Worm (Caenorhabditis elegans) whole organism, L4 larva: ENCODE measurements around the gene tre-4.

Experiments
- D1046.2 ChIP-seq: fragments of 200-800 bp; sonication (Bioruptor generic); IDR thresholded peaks from 2 replicates; pipeline ENCODE4 v1.3.6; 2022; ENCODE audit warnings: missing genetic modification characterization, missing compliant biosample characterization
- F26F4.8 ChIP-seq: fragments of 200-800 bp; sonication (Bioruptor generic); conservative IDR thresholded peaks from 2 replicates; pipeline ENCODE4 v1.3.6; 2022; ENCODE audit warnings: missing genetic modification characterization, missing compliant biosample characterization
- F37D6.2 ChIP-seq: sonication (generic microtip); optimal IDR thresholded peaks from 2 replicates; lab custom pipeline; 2016; ENCODE audit warnings: mild to moderate bottlenecking, missing genetic modification characterization, missing compliant biosample characterization
- F44E2.7 ChIP-seq: fragments of 200-800 bp; sonication (Bioruptor generic); IDR thresholded peaks from 2 replicates; pipeline ENCODE4 v2.1.2; 2022; ENCODE audit warnings: missing genetic modification characterization, missing compliant biosample characterization
- R02D3.7 ChIP-seq: fragments of 150-350 bp; sonication (generic microtip); optimal IDR thresholded peaks from 3 replicates; lab custom pipeline; 2014; ENCODE audit warnings: missing biosample characterization, missing genetic modification characterization
- T20F7.1 ChIP-seq: fragments of 200-800 bp; sonication (Bioruptor generic); optimal IDR thresholded peaks from 2 replicates; lab custom pipeline; 2018; ENCODE audit warnings: mild to moderate bottlenecking, missing genetic modification characterization, missing compliant biosample characterization
- T26A8.4 ChIP-seq: fragments of 200-800 bp; sonication (Bioruptor generic); IDR thresholded peaks from 2 replicates; pipeline ENCODE4 v1.3.6; 2022; ENCODE audit warnings: missing genetic modification characterization, missing compliant biosample characterization
- Y105C5A.15 ChIP-seq: fragments of 200-800 bp; sonication (Bioruptor generic); IDR thresholded peaks from 2 replicates; pipeline ENCODE4 v1.3.6; 2022; ENCODE audit warnings: missing genetic modification characterization, missing compliant biosample characterization
- Y5F2A.4 ChIP-seq: fragments of 200-800 bp; sonication (Bioruptor generic); optimal IDR thresholded peaks from 2 replicates; lab custom pipeline; 2018; ENCODE audit warnings: mild to moderate bottlenecking, missing genetic modification characterization, missing compliant biosample characterization
- Y75B8A.6 ChIP-seq: fragments of 200-800 bp; sonication (Bioruptor generic); IDR thresholded peaks from 2 replicates; pipeline ENCODE4 v1.3.6; 2022; ENCODE audit warnings: missing genetic modification reagents, missing genetic modification characterization, missing compliant biosample characterization
- ZK546.5 ChIP-seq, 2 experiments: sonication (generic microtip); optimal IDR thresholded peaks; 2 replicates each; lab custom pipeline; 2017; ENCODE audit warnings: missing biosample characterization in 2 of 2, missing genetic modification characterization in 2 of 2
- aha-1 ChIP-seq: fragments of 150-350 bp; peaks from one replicate; lab custom pipeline; 2014; ENCODE audit warnings: missing biosample characterization, missing genetic modification characterization
- ama-1 ChIP-seq: fragments of 150-350 bp; optimal IDR thresholded peaks from 2 replicates; lab custom pipeline; 2014; ENCODE audit warnings: inconsistent platforms, mixed read lengths
- arid-1 ChIP-seq: fragments of 200-800 bp; sonication (Bioruptor generic); conservative IDR thresholded peaks from 2 replicates; pipeline ENCODE4 v1.3.6; 2022; ENCODE audit warnings: missing genetic modification reagents, missing genetic modification characterization, missing compliant biosample characterization
- attf-4 ChIP-seq: sonication (generic microtip); optimal IDR thresholded peaks from 3 replicates; lab custom pipeline; 2017; ENCODE audit warnings: missing biosample characterization, missing genetic modification characterization
- ceh-44 ChIP-seq: fragments of 200-800 bp; sonication (Bioruptor generic); IDR thresholded peaks from 2 replicates; pipeline ENCODE4 v1.3.6; 2022; ENCODE audit warnings: missing genetic modification reagents, missing genetic modification characterization, missing compliant biosample characterization
- ceh-62 ChIP-seq: sonication (generic microtip); optimal IDR thresholded peaks from 2 replicates; lab custom pipeline; 2017; ENCODE audit warnings: missing biosample characterization, missing genetic modification characterization
- ceh-82 ChIP-seq: sonication (generic microtip); optimal IDR thresholded peaks from 2 replicates; lab custom pipeline; 2017; ENCODE audit warnings: missing biosample characterization, missing genetic modification characterization
- ces-1 ChIP-seq: fragments of 150-350 bp; sonication (generic microtip); optimal IDR thresholded peaks from 4 replicates; lab custom pipeline; 2014; ENCODE audit warnings: missing biosample characterization, missing genetic modification reagents, missing genetic modification characterization
- daf-12 ChIP-seq: fragments of 150-350 bp; optimal IDR thresholded peaks from 2 replicates; lab custom pipeline; 2014; ENCODE audit warnings: missing biosample characterization, missing genetic modification reagents, missing genetic modification characterization
- daf-19 ChIP-seq: fragments of 200-800 bp; sonication (Bioruptor generic); conservative IDR thresholded peaks from 2 replicates; pipeline ENCODE4 v1.3.6; 2022; ENCODE audit warnings: missing genetic modification characterization, missing compliant biosample characterization
- dmd-6 ChIP-seq: fragments of 200-800 bp; sonication (Bioruptor generic); IDR thresholded peaks from 2 replicates; pipeline ENCODE4 v1.3.6; 2022; ENCODE audit warnings: missing genetic modification reagents, missing genetic modification characterization, missing compliant biosample characterization
- dmd-9 ChIP-seq: fragments of 200-800 bp; sonication (Bioruptor generic); IDR thresholded peaks from 2 replicates; pipeline ENCODE4 v1.3.6; 2022; ENCODE audit warnings: missing genetic modification reagents, missing genetic modification characterization, missing compliant biosample characterization
- egl-27 ChIP-seq: sonication (generic microtip); optimal IDR thresholded peaks from 3 replicates; lab custom pipeline; 2017; ENCODE audit warnings: missing biosample characterization, missing genetic modification reagents, missing genetic modification characterization
- egl-43 ChIP-seq: fragments of 200-800 bp; sonication (Bioruptor generic); IDR thresholded peaks from 2 replicates; pipeline ENCODE4 v1.3.6; 2022; ENCODE audit warnings: missing genetic modification reagents, missing genetic modification characterization, missing compliant biosample characterization
- gei-8 ChIP-seq: fragments of 200-800 bp; sonication (Bioruptor generic); optimal IDR thresholded peaks from 2 replicates; lab custom pipeline; 2018; ENCODE audit warnings: mild to moderate bottlenecking, missing genetic modification characterization, missing compliant biosample characterization
- hlh-11 ChIP-seq: fragments of 200-800 bp; sonication (Bioruptor generic); optimal IDR thresholded peaks from 2 replicates; lab custom pipeline; 2018; ENCODE audit warnings: mild to moderate bottlenecking, missing genetic modification characterization, missing compliant biosample characterization
- hmg-1.1 ChIP-seq: fragments of 200-800 bp; sonication (Bioruptor generic); IDR thresholded peaks from 2 replicates; pipeline ENCODE4 v1.3.6; 2022; ENCODE audit warnings: missing genetic modification reagents, missing genetic modification characterization, missing compliant biosample characterization
- lim-7 ChIP-seq: fragments of 200-800 bp; sonication (Bioruptor generic); IDR thresholded peaks from 2 replicates; pipeline ENCODE4 v1.3.6; 2022; ENCODE audit warnings: missing genetic modification characterization, missing compliant biosample characterization
- lin-15B ChIP-seq: fragments of 150-350 bp; sonication (generic microtip); optimal IDR thresholded peaks from 3 replicates; lab custom pipeline; 2014; ENCODE audit warnings: missing biosample characterization, missing genetic modification characterization
- lin-29 ChIP-seq: fragments of 200-800 bp; sonication (Bioruptor generic); IDR thresholded peaks from 2 replicates; pipeline ENCODE4 v1.3.6; 2022; ENCODE audit warnings: missing genetic modification reagents, missing genetic modification characterization, missing compliant biosample characterization
- lin-38 ChIP-seq: fragments of 200-800 bp; sonication (Bioruptor generic); IDR thresholded peaks from 2 replicates; pipeline ENCODE4 v1.3.6; 2022; ENCODE audit warnings: missing genetic modification reagents, missing genetic modification characterization, missing compliant biosample characterization
- lir-3 ChIP-seq: sonication (generic microtip); optimal IDR thresholded peaks from 2 replicates; lab custom pipeline; 2016; ENCODE audit warnings: mild to moderate bottlenecking, missing genetic modification characterization, missing compliant biosample characterization
- mdt-29 ChIP-seq: fragments of 200-800 bp; sonication (Bioruptor generic); IDR thresholded peaks from 2 replicates; pipeline ENCODE4 v1.3.6; 2022; ENCODE audit warnings: missing genetic modification reagents, missing genetic modification characterization, missing compliant biosample characterization
- nhr-237 ChIP-seq: sonication (generic microtip); optimal IDR thresholded peaks from 2 replicates; lab custom pipeline; 2017; ENCODE audit warnings: missing biosample characterization, missing genetic modification characterization
- nhr-41 ChIP-seq: fragments of 200-800 bp; sonication (Bioruptor generic); IDR thresholded peaks from 2 replicates; pipeline ENCODE4 v1.3.6; 2022; ENCODE audit warnings: missing genetic modification reagents, missing genetic modification characterization, missing compliant biosample characterization
- pha-4 ChIP-seq, 2 experiments: fragments of 150-350 bp in 1 of 2; fragments of 200-800 bp in 1 of 2; sonication (Bioruptor generic) in 1 of 2; IDR thresholded peaks in 1 of 2; optimal IDR thresholded peaks in 1 of 2; 2 replicates each; pipeline versions ENCODE4 v1.3.6 to Lab custom; 2014 to 2022; ENCODE audit warnings: missing genetic modification characterization in 2 of 2, missing genetic modification reagents in 2 of 2, missing biosample characterization in 1 of 2, missing compliant biosample characterization in 1 of 2
- php-3 ChIP-seq: fragments of 200-800 bp; sonication (Bioruptor generic); IDR thresholded peaks from 2 replicates; pipeline ENCODE4 v1.3.6; 2022; ENCODE audit warnings: missing genetic modification reagents, missing genetic modification characterization, missing compliant biosample characterization
- set-16 ChIP-seq: fragments of 200-800 bp; sonication (Bioruptor generic); IDR thresholded peaks from 2 replicates; pipeline ENCODE4 v1.3.6; 2022; ENCODE audit warnings: missing genetic modification reagents, missing genetic modification characterization, missing compliant biosample characterization
- spr-1 ChIP-seq: sonication (generic microtip); optimal IDR thresholded peaks from 2 replicates; lab custom pipeline; 2016; ENCODE audit warnings: mild to moderate bottlenecking, missing genetic modification characterization, missing compliant biosample characterization
- tag-97 ChIP-seq: fragments of 200-800 bp; sonication (Bioruptor generic); IDR thresholded peaks from 2 replicates; pipeline ENCODE4 v1.3.6; 2022; ENCODE audit warnings: missing genetic modification characterization, missing compliant biosample characterization
- tra-1 ChIP-seq: fragments of 200-800 bp; sonication (Bioruptor generic); IDR thresholded peaks from 2 replicates; pipeline ENCODE4 v1.3.6; 2022; ENCODE audit warnings: missing genetic modification reagents, missing genetic modification characterization, missing compliant biosample characterization
- unc-39 ChIP-seq: sonication (generic microtip); optimal IDR thresholded peaks from 2 replicates; lab custom pipeline; 2017; ENCODE audit warnings: missing biosample characterization, missing genetic modification characterization
- zag-1 ChIP-seq: fragments of 150-350 bp; optimal IDR thresholded peaks from 2 replicates; lab custom pipeline; 2014; ENCODE audit warnings: missing biosample characterization, missing genetic modification characterization
- zfp-3 ChIP-seq: fragments of 200-800 bp; sonication (Bioruptor generic); conservative IDR thresholded peaks from 2 replicates; pipeline ENCODE4 v1.3.6; 2022; ENCODE audit warnings: missing genetic modification reagents, missing genetic modification characterization, missing compliant biosample characterization
- zip-11 ChIP-seq: fragments of 200-800 bp; sonication (Bioruptor generic); IDR thresholded peaks from 2 replicates; pipeline ENCODE4 v1.3.6; 2022; ENCODE audit warnings: missing genetic modification characterization, missing compliant biosample characterization
- zip-2 ChIP-seq: fragments of 150-350 bp; optimal IDR thresholded peaks from 2 replicates; lab custom pipeline; 2014; ENCODE audit warnings: missing biosample characterization, missing genetic modification characterization

tre-4 gene

ce11 chrX:13514384-13514783 is 42.4 kb downstream of the tre-4 start (continued):
- peak; percentile 91 for TF ChIP-seq zip-2 (tag; lab: Kevin White, UChicago)
- peak; percentile 79 for TF ChIP-seq lin-29
- TF ChIP-seq Y75B8A.6 = no peak
- no peak for TF ChIP-seq ceh-82 (tag; lab: Kevin White, UChicago)
- peak; percentile 92 for TF ChIP-seq aha-1 (tag; lab: Kevin White, UChicago)
- TF ChIP-seq Y5F2A.4 (GFP tag; lab: Kevin White, UChicago) = peak; percentile 13
- peak; percentile 80 for TF ChIP-seq hlh-11 (tag; lab: Kevin White, UChicago)
- peak; percentile 77; the same call in 1 of the 2 replicates for TF ChIP-seq pha-4 (GFP tag; IDR thresholded peaks at IDR 0.05; lab: Robert Waterston, UW)
- peak; percentile 43 for TF ChIP-seq pha-4 (tag; optimal IDR thresholded peaks at IDR 0.05; lab: Kevin White, UChicago)
- peak; percentile 96 for TF ChIP-seq hmg-1.1 (GFP tag; lab: Robert Waterston, UW)
- peak; percentile 62; the same call in 1 of the 2 replicates for TF ChIP-seq tra-1 (GFP tag; lab: Robert Waterston, UW)
- no peak for TF ChIP-seq lir-3 (tag; lab: Kevin White, UChicago)
- peak; percentile 66 for TF ChIP-seq php-3 (GFP tag; lab: Robert Waterston, UW)
- no peak for TF ChIP-seq tag-97
- TF ChIP-seq egl-27 (tag; lab: Kevin White, UChicago) = no peak
- TF ChIP-seq Y105C5A.15 (GFP tag; lab: Robert Waterston, UW) = no peak
- TF ChIP-seq nhr-41 (GFP tag; lab: Robert Waterston, UW) = no peak
- TF ChIP-seq mdt-29 (GFP tag; lab: Robert Waterston, UW) = peak; percentile 75; the same call in 1 of the 2 replicates
- 0 out of 2 replicates have a peak, but pooled peaks have one; percentile 43 for TF ChIP-seq arid-1 (GFP tag; lab: Robert Waterston, UW)
- TF ChIP-seq spr-1 (tag; lab: Kevin White, UChicago) = peak; percentile 82
- TF ChIP-seq egl-43 (GFP tag; lab: Robert Waterston, UW) = 0 out of 2 replicates have a peak, but pooled peaks have one; percentile 47
- no peak for TF ChIP-seq F44E2.7 (GFP tag; lab: Robert Waterston, UW)
- TF ChIP-seq lin-15B (tag; lab: Kevin White, UChicago) = no peak
- TF ChIP-seq nhr-237 = peak; percentile 60
- no peak for TF ChIP-seq attf-4
- TF ChIP-seq dmd-6 (GFP tag; lab: Robert Waterston, UW) = peak; percentile 83

ce11 chrX:13518861-13519713 is 47.1 kb downstream of the tre-4 start, which contains the start of the genes cdk-4 and F18H3.1:
Gene cdk-4 (minus strand): TSS chrX:13518911.
Gene F18H3.1 (plus strand): TSS chrX:13519663.
- TF ChIP-seq zip-2 (tag; lab: Kevin White, UChicago) = no peak
- no peak for TF ChIP-seq gei-8
- no peak for TF ChIP-seq zag-1 (tag; lab: Kevin White, UChicago)
- TF ChIP-seq ceh-44 (GFP tag; lab: Robert Waterston, UW) = no peak
- no peak for TF ChIP-seq ceh-62 (tag; lab: Kevin White, UChicago)
- TF ChIP-seq unc-39 (tag; lab: Kevin White, UChicago) = no peak
- TF ChIP-seq T20F7.1 (GFP tag; lab: Kevin White, UChicago) = no peak
- no peak for TF ChIP-seq egl-43 (GFP tag; lab: Robert Waterston, UW)
- TF ChIP-seq mdt-29 (GFP tag; lab: Robert Waterston, UW) = no peak
- no peak for TF ChIP-seq D1046.2 (GFP tag; lab: Robert Waterston, UW)
- no peak for TF ChIP-seq egl-27 (tag; lab: Kevin White, UChicago)
- no peak for TF ChIP-seq F26F4.8
- TF ChIP-seq daf-12 (tag; lab: Kevin White, UChicago) = no peak
- no peak for TF ChIP-seq ces-1 (GFP tag; lab: Kevin White, UChicago)
- no peak for TF ChIP-seq Y105C5A.15 (GFP tag; lab: Robert Waterston, UW)
- no peak for TF ChIP-seq F37D6.2 (tag; lab: Kevin White, UChicago)
- TF ChIP-seq hlh-11 (tag; lab: Kevin White, UChicago) = peak; percentile 75
- TF ChIP-seq zip-11 = no peak
- no peak for TF ChIP-seq nhr-41 (GFP tag; lab: Robert Waterston, UW)
- TF ChIP-seq T26A8.4 (GFP tag; lab: Robert Waterston, UW) = no peak
- TF ChIP-seq set-16 (GFP tag; lab: Robert Waterston, UW) = peak; percentile 45; the same call in 1 of the 2 replicates
- no peak for TF ChIP-seq tra-1 (GFP tag; lab: Robert Waterston, UW)
- TF ChIP-seq ama-1 = no peak
- peak; percentile 62 for TF ChIP-seq lin-38 (GFP tag; lab: Robert Waterston, UW)
- no peak for TF ChIP-seq ZK546.5 (tag; optimal IDR thresholded peaks at IDR 0.05; lab: Kevin White, UChicago)
- no peak for TF ChIP-seq aha-1 (tag; lab: Kevin White, UChicago)
- no peak for TF ChIP-seq daf-19 (GFP tag; lab: Robert Waterston, UW)
- TF ChIP-seq dmd-9 (GFP tag; lab: Robert Waterston, UW) = no peak
- no peak for TF ChIP-seq R02D3.7 (tag; lab: Kevin White, UChicago)
- TF ChIP-seq hmg-1.1 (GFP tag; lab: Robert Waterston, UW) = no peak; the same call in 1 of the 2 replicates
- TF ChIP-seq zfp-3 (GFP tag; lab: Robert Waterston, UW) = no peak
- TF ChIP-seq lin-15B (tag; lab: Kevin White, UChicago) = no peak
- TF ChIP-seq lim-7 (GFP tag; lab: Robert Waterston, UW) = no peak
